Comparison of ENCODE assay signal across 3 worm cellular contexts in the genomic region with DNA sequence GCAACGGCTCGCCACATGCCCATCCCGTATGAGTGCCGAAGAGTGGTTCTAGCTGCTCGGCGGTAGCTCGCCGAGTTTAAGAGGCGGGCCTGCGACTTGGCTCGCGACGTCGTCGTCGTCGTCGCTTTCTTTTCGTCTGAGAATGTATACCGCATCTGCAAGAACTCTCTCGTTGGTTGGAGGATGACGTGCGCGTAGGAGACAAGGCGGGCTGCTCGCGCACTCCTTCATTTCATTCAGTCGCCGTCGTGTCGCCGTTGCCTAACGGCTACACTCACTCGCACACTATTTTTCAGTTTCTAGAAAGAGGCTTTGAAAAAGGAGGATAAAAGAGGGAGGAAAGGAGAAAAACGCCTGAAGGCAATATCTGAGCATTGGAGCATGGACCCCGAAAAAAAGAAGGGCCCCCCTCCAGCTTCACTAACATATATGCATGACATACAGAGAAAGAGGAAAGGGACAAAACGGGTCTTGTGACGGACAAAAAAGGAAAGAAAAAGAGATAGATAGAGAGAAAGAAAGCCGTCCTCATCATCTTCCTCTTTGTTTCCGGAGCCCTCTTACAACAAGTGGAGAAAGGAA.
A peak's percentile ranks its signal among the peaks of the same experiment; 100 is the strongest.
TF ChIP-seq lines count a peak whose summit lies in the region.

No protein-coding gene starts in this region.

TF ChIP-seq in whole organism, L2 larva, 48 proteins besides CTCF, POLR2A, EP300 and RAD21 (continued from another document):
- TF ChIP-seq egl-27 (tag; optimal IDR thresholded peaks at IDR 0.05; lab: Kevin White, UChicago) (peak; percentile 42), lin-11 (tag; optimal IDR thresholded peaks at IDR 0.05; lab: Kevin White, UChicago) (no peak), nhr-11 (tag; optimal IDR thresholded peaks at IDR 0.05; lab: Kevin White, UChicago) (no peak), nhr-6 (tag; optimal IDR thresholded peaks at IDR 0.05; lab: Kevin White, UChicago) (peak; percentile 53), zag-1 (tag; optimal IDR thresholded peaks at IDR 0.05; lab: Kevin White, UChicago) (peak; percentile 18)
TF ChIP-seq in whole organism, L2 larva: peak in this region for 15.

TF ChIP-seq in whole organism, L4 larva, 104 proteins besides CTCF, POLR2A, EP300 and RAD21 (continued from another document and continues in another):
- TF ChIP-seq zag-1 (tag; optimal IDR thresholded peaks at IDR 0.05; lab: Kevin White, UChicago) = no peak
- TF ChIP-seq unc-39 (tag; optimal IDR thresholded peaks at IDR 0.05; lab: Kevin White, UChicago) = no peak
- TF ChIP-seq lin-29 (GFP tag; IDR thresholded peaks at IDR 0.05; lab: Robert Waterston, UW) = no peak
- peak; percentile 11 for TF ChIP-seq hlh-11 (tag; optimal IDR thresholded peaks at IDR 0.05; lab: Kevin White, UChicago)
- TF ChIP-seq lim-7 (GFP tag; IDR thresholded peaks at IDR 0.05; lab: Robert Waterston, UW) = no peak
- no peak for TF ChIP-seq cey-2 (tag; optimal IDR thresholded peaks at IDR 0.05; lab: Kevin White, UChicago; ENCODE audit: borderline replicate concordance, insufficient read depth)
- no peak for TF ChIP-seq madf-5 (GFP tag; IDR thresholded peaks at IDR 0.05; lab: Robert Waterston, UW)
- peak; percentile 94 for TF ChIP-seq aha-1 (tag; lab: Kevin White, UChicago)
- TF ChIP-seq hmg-1.1 (GFP tag; IDR thresholded peaks at IDR 0.05; lab: Robert Waterston, UW) = peak; percentile 69
- no peak for TF ChIP-seq F10B5.3 (tag; optimal IDR thresholded peaks at IDR 0.05; lab: Kevin White, UChicago)
- no peak for TF ChIP-seq lir-3 (tag; optimal IDR thresholded peaks at IDR 0.05; lab: Kevin White, UChicago)
- TF ChIP-seq duxl-1 (tag; optimal IDR thresholded peaks at IDR 0.05; lab: Kevin White, UChicago; ENCODE audit: poor library complexity) = no peak
- no peak for TF ChIP-seq ceh-62 (tag; optimal IDR thresholded peaks at IDR 0.05; lab: Kevin White, UChicago)
- TF ChIP-seq nhr-11 (tag; optimal IDR thresholded peaks at IDR 0.05; lab: Kevin White, UChicago) = peak; percentile 51
- TF ChIP-seq nhr-28 (tag; optimal IDR thresholded peaks at IDR 0.05; lab: Kevin White, UChicago) = no peak
- TF ChIP-seq lin-38 (GFP tag; IDR thresholded peaks at IDR 0.05; lab: Robert Waterston, UW) = no peak
- no peak for TF ChIP-seq tra-1 (GFP tag; IDR thresholded peaks at IDR 0.05; lab: Robert Waterston, UW)
- TF ChIP-seq lsy-2 (tag; optimal IDR thresholded peaks at IDR 0.05; lab: Kevin White, UChicago) = peak; percentile 50 to 62
- TF ChIP-seq R02D3.7 (tag; optimal IDR thresholded peaks at IDR 0.05; lab: Kevin White, UChicago) = no peak
- TF ChIP-seq ceh-28 (tag; optimal IDR thresholded peaks at IDR 0.05; lab: Kevin White, UChicago) = no peak
- peak in 1 of 2 experiments; percentile 58 for TF ChIP-seq hif-1 (tag; optimal IDR thresholded peaks at IDR 0.05; lab: Kevin White, UChicago)
- no peak for TF ChIP-seq snpc-4 (tag; optimal IDR thresholded peaks at IDR 0.05; lab: Kevin White, UChicago)
- no peak for TF ChIP-seq nhr-102 (tag; optimal IDR thresholded peaks at IDR 0.05; lab: Kevin White, UChicago)
- TF ChIP-seq pha-4 (GFP tag; IDR thresholded peaks at IDR 0.05; lab: Robert Waterston, UW) = no peak
- no peak for TF ChIP-seq pha-4 (tag; optimal IDR thresholded peaks at IDR 0.05; lab: Kevin White, UChicago)
- TF ChIP-seq mep-1 (tag; optimal IDR thresholded peaks at IDR 0.05; lab: Kevin White, UChicago) = peak; percentile 63
- no peak for TF ChIP-seq daf-8 (GFP tag; IDR thresholded peaks at IDR 0.05; lab: Robert Waterston, UW)
- no peak for TF ChIP-seq ZK337.2 (GFP tag; IDR thresholded peaks at IDR 0.05; lab: Robert Waterston, UW)
- TF ChIP-seq ceh-32 (tag; optimal IDR thresholded peaks at IDR 0.05; lab: Kevin White, UChicago; ENCODE audit: poor library complexity) = no peak
- TF ChIP-seq nhr-77 (tag; optimal IDR thresholded peaks at IDR 0.05; lab: Kevin White, UChicago) = no peak
- peak; percentile 84 for TF ChIP-seq ctbp-1 (GFP tag; IDR thresholded peaks at IDR 0.05; lab: Robert Waterston, UW)
- no peak for TF ChIP-seq daf-12 (tag; optimal IDR thresholded peaks at IDR 0.05; lab: Kevin White, UChicago)
- no peak for TF ChIP-seq T26A8.4 (GFP tag; IDR thresholded peaks at IDR 0.05; lab: Robert Waterston, UW)
- TF ChIP-seq dmd-6 (GFP tag; IDR thresholded peaks at IDR 0.05; lab: Robert Waterston, UW) = no peak; the same call in 1 of the 2 replicates
- no peak for TF ChIP-seq nhr-111 (GFP tag; optimal IDR thresholded peaks at IDR 0.05; lab: Kevin White, UChicago)
- TF ChIP-seq F49E8.2 (tag; optimal IDR thresholded peaks at IDR 0.05; lab: Kevin White, UChicago; ENCODE audit: borderline replicate concordance) = no peak
- peak; percentile 34 for TF ChIP-seq sdz-12 (GFP tag; optimal IDR thresholded peaks at IDR 0.05; lab: Kevin White, UChicago)
- TF ChIP-seq zip-11 (GFP tag; IDR thresholded peaks at IDR 0.05; lab: Robert Waterston, UW) = no peak
- TF ChIP-seq nhr-48 (tag; optimal IDR thresholded peaks at IDR 0.05; lab: Kevin White, UChicago) = peak; percentile 26
- TF ChIP-seq Y75B8A.6 (GFP tag; IDR thresholded peaks at IDR 0.05; lab: Robert Waterston, UW) = no peak
- no peak for TF ChIP-seq F26F4.8 (GFP tag; conservative IDR thresholded peaks at IDR 0.05; lab: Robert Waterston, UW)
- TF ChIP-seq F37D6.2 (tag; optimal IDR thresholded peaks at IDR 0.05; lab: Kevin White, UChicago) = peak; percentile 66
- no peak for TF ChIP-seq nhr-6 (tag; optimal IDR thresholded peaks at IDR 0.05; lab: Kevin White, UChicago)
- TF ChIP-seq attf-4 (tag; optimal IDR thresholded peaks at IDR 0.05; lab: Kevin White, UChicago) = no peak
- no peak for TF ChIP-seq lin-1 (GFP tag; IDR thresholded peaks at IDR 0.05; lab: Robert Waterston, UW)
- no peak for TF ChIP-seq fos-1 (tag; optimal IDR thresholded peaks at IDR 0.05; lab: Kevin White, UChicago)
- TF ChIP-seq php-3 (GFP tag; IDR thresholded peaks at IDR 0.05; lab: Robert Waterston, UW) = no peak
- 0 out of 2 replicates have a peak, but pooled peaks have one; percentile 42 for TF ChIP-seq ceh-20 (GFP tag; IDR thresholded peaks at IDR 0.05; lab: Robert Waterston, UW)
- TF ChIP-seq set-16 (GFP tag; IDR thresholded peaks at IDR 0.05; lab: Robert Waterston, UW) = peak; percentile 91
- peak in 1 of 2 experiments; percentile 92 for TF ChIP-seq unc-62 (GFP tag; optimal IDR thresholded peaks at IDR 0.05 in 1 of 2; lab: Kevin White, UChicago)
- no peak for TF ChIP-seq unc-62 (tag; optimal IDR thresholded peaks at IDR 0.05; lab: Kevin White, UChicago)
- 0 out of 2 replicates have a peak, but pooled peaks have one; percentile 53 for TF ChIP-seq dmd-9 (GFP tag; IDR thresholded peaks at IDR 0.05; lab: Robert Waterston, UW)
- peak; percentile 76 for TF ChIP-seq hlh-30 (tag; optimal IDR thresholded peaks at IDR 0.05; lab: Kevin White, UChicago; ENCODE audit: insufficient read depth)
- no peak for TF ChIP-seq nhr-76 (tag; optimal IDR thresholded peaks at IDR 0.05; lab: Kevin White, UChicago)
- TF ChIP-seq lin-15B (tag; optimal IDR thresholded peaks at IDR 0.05; lab: Kevin White, UChicago) = no peak
- TF ChIP-seq dve-1 (tag; optimal IDR thresholded peaks at IDR 0.05; lab: Kevin White, UChicago; ENCODE audit: insufficient read depth) = no peak
- TF ChIP-seq snpc-1.2 (GFP tag; IDR thresholded peaks at IDR 0.05; lab: Robert Waterston, UW) = no peak
- no peak for TF ChIP-seq lin-39 (tag; optimal IDR thresholded peaks at IDR 0.05; lab: Kevin White, UChicago)
- TF ChIP-seq nhr-237 (tag; optimal IDR thresholded peaks at IDR 0.05; lab: Kevin White, UChicago) = no peak
- TF ChIP-seq lin-13 (GFP tag; optimal IDR thresholded peaks at IDR 0.05; lab: Kevin White, UChicago) = no peak
- no peak for TF ChIP-seq vab-7 (GFP tag; IDR thresholded peaks at IDR 0.05; lab: Robert Waterston, UW)

TF ChIP-seq in whole organism, late embryonic, 69 proteins besides CTCF, POLR2A, EP300 and RAD21 (continued from another document):
- no peak for TF ChIP-seq rnt-1 (tag; optimal IDR thresholded peaks at IDR 0.05; lab: Kevin White, UChicago)
- TF ChIP-seq K02D7.2 (tag; optimal IDR thresholded peaks at IDR 0.05; lab: Kevin White, UChicago) = no peak
- no peak for TF ChIP-seq F13H6.1 (tag; optimal IDR thresholded peaks at IDR 0.05; lab: Kevin White, UChicago)
- no peak for TF ChIP-seq syd-9 (tag; optimal IDR thresholded peaks at IDR 0.05; lab: Kevin White, UChicago)
- no peak for TF ChIP-seq lin-11 (tag; optimal IDR thresholded peaks at IDR 0.05; lab: Kevin White, UChicago)
- TF ChIP-seq fkh-6 (tag; optimal IDR thresholded peaks at IDR 0.05; lab: Kevin White, UChicago) = no peak
- TF ChIP-seq madf-2 (tag; optimal IDR thresholded peaks at IDR 0.05; lab: Kevin White, UChicago) = peak; percentile 94
- no peak for TF ChIP-seq hlh-6 (tag; optimal IDR thresholded peaks at IDR 0.05; lab: Kevin White, UChicago)
- 0 out of 2 replicates have a peak, but pooled peaks have one; percentile 26 for TF ChIP-seq unc-3 (GFP tag; conservative IDR thresholded peaks at IDR 0.05; lab: Robert Waterston, UW)
- no peak for TF ChIP-seq unc-3 (tag; optimal IDR thresholded peaks at IDR 0.05; lab: Kevin White, UChicago)
- no peak for TF ChIP-seq ceh-30 (tag; optimal IDR thresholded peaks at IDR 0.05; lab: Kevin White, UChicago)
- no peak for TF ChIP-seq hlh-15 (tag; optimal IDR thresholded peaks at IDR 0.05; lab: Kevin White, UChicago)
- peak; percentile 64 for TF ChIP-seq tbx-2 (tag; optimal IDR thresholded peaks at IDR 0.05; lab: Kevin White, UChicago)
- no peak for TF ChIP-seq ceh-45 (GFP tag; IDR thresholded peaks at IDR 0.05; lab: Robert Waterston, UW)
- TF ChIP-seq ceh-19 (GFP tag; optimal IDR thresholded peaks at IDR 0.05; lab: Kevin White, UChicago) = no peak
- no peak for TF ChIP-seq fkh-10 (GFP tag; optimal IDR thresholded peaks at IDR 0.05; lab: Kevin White, UChicago)
- no peak for TF ChIP-seq eyg-1 (tag; optimal IDR thresholded peaks at IDR 0.05; lab: Kevin White, UChicago)
- no peak for TF ChIP-seq odd-2 (tag; optimal IDR thresholded peaks at IDR 0.05; lab: Kevin White, UChicago)
- TF ChIP-seq T23F11.4 (GFP tag; optimal IDR thresholded peaks at IDR 0.05; lab: Kevin White, UChicago) = no peak
- no peak for TF ChIP-seq npax-4 (tag; optimal IDR thresholded peaks at IDR 0.05; lab: Kevin White, UChicago)
- no peak for TF ChIP-seq ceh-9 (tag; optimal IDR thresholded peaks at IDR 0.05; lab: Kevin White, UChicago)
- TF ChIP-seq pax-1 (tag; optimal IDR thresholded peaks at IDR 0.05; lab: Kevin White, UChicago) = no peak
- TF ChIP-seq ceh-18 (tag; optimal IDR thresholded peaks at IDR 0.05; lab: Kevin White, UChicago) = peak; percentile 17
- TF ChIP-seq ztf-16 (tag; optimal IDR thresholded peaks at IDR 0.05; lab: Kevin White, UChicago) = no peak
- no peak for TF ChIP-seq lim-6 (tag; optimal IDR thresholded peaks at IDR 0.05; lab: Kevin White, UChicago)
- no peak for TF ChIP-seq elt-2 (tag; optimal IDR thresholded peaks at IDR 0.05; lab: Kevin White, UChicago)
- peak; percentile 40 for TF ChIP-seq ceh-14 (tag; optimal IDR thresholded peaks at IDR 0.05; lab: Kevin White, UChicago)
- no peak for TF ChIP-seq zip-5 (tag; optimal IDR thresholded peaks at IDR 0.05; lab: Kevin White, UChicago)
- TF ChIP-seq nfya-1 (tag; optimal IDR thresholded peaks at IDR 0.05; lab: Kevin White, UChicago) = peak; percentile 9
- no peak for TF ChIP-seq ceh-48 (tag; optimal IDR thresholded peaks at IDR 0.05; lab: Kevin White, UChicago)
- no peak for TF ChIP-seq C38D4.7 (GFP tag; optimal IDR thresholded peaks at IDR 0.05; lab: Kevin White, UChicago)
- TF ChIP-seq ceh-34 (tag; optimal IDR thresholded peaks at IDR 0.05; lab: Kevin White, UChicago) = peak; percentile 49
- no peak for TF ChIP-seq ets-4 (tag; optimal IDR thresholded peaks at IDR 0.05; lab: Kevin White, UChicago)
- peak; percentile 67 for TF ChIP-seq ceh-31 (tag; optimal IDR thresholded peaks at IDR 0.05; lab: Kevin White, UChicago)
- no peak for TF ChIP-seq ref-2 (tag; optimal IDR thresholded peaks at IDR 0.05; lab: Kevin White, UChicago)
- no peak for TF ChIP-seq fax-1 (tag; optimal IDR thresholded peaks at IDR 0.05; lab: Kevin White, UChicago)
- no peak for TF ChIP-seq Y22D7AL.16 (tag; optimal IDR thresholded peaks at IDR 0.05; lab: Kevin White, UChicago)
- TF ChIP-seq ttx-3 (tag; optimal IDR thresholded peaks at IDR 0.05; lab: Kevin White, UChicago) = no peak
- TF ChIP-seq ceh-6 (GFP tag; optimal IDR thresholded peaks at IDR 0.05; lab: Kevin White, UChicago) = no peak
- no peak for TF ChIP-seq dve-1 (tag; optimal IDR thresholded peaks at IDR 0.05; lab: Kevin White, UChicago)
- peak; percentile 29 for TF ChIP-seq sdc-2 (tag; optimal IDR thresholded peaks at IDR 0.05; lab: Kevin White, UChicago)
- no peak for TF ChIP-seq hlh-13 (GFP tag; optimal IDR thresholded peaks at IDR 0.05; lab: Kevin White, UChicago)
- TF ChIP-seq elt-4 (tag; optimal IDR thresholded peaks at IDR 0.05; lab: Kevin White, UChicago) = no peak
- no peak for TF ChIP-seq pha-2 (tag; optimal IDR thresholded peaks at IDR 0.05; lab: Kevin White, UChicago)
- TF ChIP-seq ceh-2 (tag; optimal IDR thresholded peaks at IDR 0.05; lab: Kevin White, UChicago) = no peak
- TF ChIP-seq dmd-4 (tag; optimal IDR thresholded peaks at IDR 0.05; lab: Kevin White, UChicago; ENCODE audit: borderline replicate concordance) = no peak
